Fruit fly (Drosophila melanogaster) whole organism, embryonic: ENCODE measurements around the gene CG12194.

Experiments used
- Bgb ChIP-seq: fragments of 200-800 bp; sonication (Bioruptor generic); IDR thresholded peaks from 2 replicates; pipeline ENCODE4 v1.3.6; 2022; ENCODE audit warnings: missing biosample characterization, missing genetic modification characterization; ENCODE audit not compliant: partially characterized antibody
- Blimp-1 ChIP-seq: fragments of 200-800 bp; sonication (Bioruptor generic); optimal IDR thresholded peaks from 3 replicates; lab custom pipeline; 2018; ENCODE audit warnings: missing biosample characterization, missing genetic modification characterization, mild to moderate bottlenecking, moderate library complexity, missing genetic modification reagents
- CG11398 ChIP-seq: fragments of 200-800 bp; sonication (Bioruptor generic); optimal IDR thresholded peaks from 2 replicates; lab custom pipeline; 2016; ENCODE audit warnings: missing biosample characterization, missing genetic modification characterization
- CG12659 ChIP-seq: fragments of 200-800 bp; sonication (Bioruptor generic); optimal IDR thresholded peaks from 3 replicates; lab custom pipeline; 2017; ENCODE audit warnings: mild to moderate bottlenecking, missing biosample characterization, missing genetic modification reagents, missing genetic modification characterization
- CG13624 ChIP-seq: fragments of 200-800 bp; sonication (Bioruptor generic); optimal IDR thresholded peaks from 2 replicates; lab custom pipeline; 2016; ENCODE audit warnings: missing biosample characterization, missing genetic modification characterization
- CG13775 ChIP-seq: fragments of 200-800 bp; sonication (Bioruptor generic); optimal IDR thresholded peaks from 3 replicates; lab custom pipeline; 2017; ENCODE audit warnings: missing biosample characterization, mild to moderate bottlenecking, missing genetic modification characterization
- CG14014 ChIP-seq: fragments of 200-800 bp; sonication (Bioruptor generic); IDR thresholded peaks from 2 replicates; pipeline ENCODE4 v1.3.6; 2022; ENCODE audit warnings: missing biosample characterization, missing genetic modification characterization
- CG14050 ChIP-seq: fragments of 200-800 bp; sonication (Bioruptor generic); IDR thresholded peaks from 3 replicates; pipeline ENCODE4 v1.3.6; 2022; ENCODE audit warnings: missing biosample characterization, missing genetic modification characterization
- CG15514 ChIP-seq: fragments of 200-800 bp; sonication (Bioruptor generic); optimal IDR thresholded peaks from 3 replicates; lab custom pipeline; 2017; ENCODE audit warnings: missing biosample characterization, missing genetic modification characterization, mild to moderate bottlenecking, moderate library complexity, missing genetic modification reagents
- CG1832 ChIP-seq: fragments of 200-800 bp; sonication (Bioruptor generic); optimal IDR thresholded peaks from 2 replicates; lab custom pipeline; 2017; ENCODE audit warnings: missing biosample characterization, mild to moderate bottlenecking, missing genetic modification characterization, inconsistent platforms
- CG2129 ChIP-seq: fragments of 200-800 bp; sonication (Bioruptor generic); IDR thresholded peaks from 2 replicates; pipeline ENCODE4 v1.3.6; 2022; ENCODE audit warnings: missing biosample characterization, missing genetic modification characterization; ENCODE audit not compliant: partially characterized antibody
- CG30020 ChIP-seq: fragments of 200-800 bp; optimal IDR thresholded peaks from 2 replicates; lab custom pipeline; 2019; ENCODE audit warnings: missing biosample characterization, mild to moderate bottlenecking, missing genetic modification characterization, moderate library complexity
- CG30403 ChIP-seq: fragments of 200-800 bp; sonication (Bioruptor generic); optimal IDR thresholded peaks from 3 replicates; lab custom pipeline; 2016; ENCODE audit warnings: missing biosample characterization, missing genetic modification characterization
- CG3995 ChIP-seq: fragments of 200-800 bp; sonication (Bioruptor generic); optimal IDR thresholded peaks from 3 replicates; lab custom pipeline; 2016; ENCODE audit warnings: missing biosample characterization, missing genetic modification characterization
- CG6854 ChIP-seq: fragments of 200-800 bp; sonication (Bioruptor generic); optimal IDR thresholded peaks from 3 replicates; lab custom pipeline; 2017; ENCODE audit warnings: missing biosample characterization, mild to moderate bottlenecking, missing genetic modification characterization
- Deaf1 ChIP-seq: fragments of 200-800 bp; optimal IDR thresholded peaks from 3 replicates; lab custom pipeline; 2019; ENCODE audit warnings: missing biosample characterization, mild to moderate bottlenecking, missing genetic modification characterization, moderate library complexity
- Dek ChIP-seq: fragments of 200-800 bp; sonication (Bioruptor generic); optimal IDR thresholded peaks from 3 replicates; lab custom pipeline; 2019; ENCODE audit warnings: missing biosample characterization, mild to moderate bottlenecking, missing genetic modification characterization, moderate library complexity
- Dip2 ChIP-seq: fragments of 200-800 bp; sonication (Bioruptor generic); IDR thresholded peaks from 2 replicates; pipeline ENCODE4 v1.3.6; 2022; ENCODE audit warnings: missing biosample characterization, missing genetic modification characterization
- Ets65A ChIP-seq: fragments of 200-800 bp; sonication (Bioruptor generic); peaks from one replicate; lab custom pipeline; 2016; ENCODE audit warnings: missing biosample characterization, missing genetic modification characterization
- Ets97D ChIP-seq: fragments of 200-800 bp; sonication (Bioruptor generic); optimal IDR thresholded peaks from 3 replicates; lab custom pipeline; 2016; ENCODE audit warnings: missing biosample characterization, missing genetic modification characterization
- HLH4C ChIP-seq: fragments of 200-800 bp; sonication (Bioruptor generic); IDR thresholded peaks from 3 replicates; pipeline ENCODE4 v1.3.6; 2022; ENCODE audit warnings: missing biosample characterization, missing genetic modification characterization; ENCODE audit not compliant: partially characterized antibody
- Hmr ChIP-seq: fragments of 200-800 bp; sonication (Bioruptor generic); optimal IDR thresholded peaks from 3 replicates; lab custom pipeline; 2017; ENCODE audit warnings: mild to moderate bottlenecking, missing biosample characterization, missing genetic modification reagents, missing genetic modification characterization
- Jarid2 ChIP-seq: fragments of 200-800 bp; sonication (Bioruptor generic); optimal IDR thresholded peaks from 3 replicates; lab custom pipeline; 2017; ENCODE audit warnings: mild to moderate bottlenecking, missing biosample characterization, missing genetic modification reagents, missing genetic modification characterization
- Lhr ChIP-seq: fragments of 200-800 bp; sonication (Bioruptor generic); optimal IDR thresholded peaks from 3 replicates; lab custom pipeline; 2017; ENCODE audit warnings: mild to moderate bottlenecking, missing biosample characterization, missing genetic modification reagents, missing genetic modification characterization
- Neu2 ChIP-seq: fragments of 200-800 bp; sonication (Bioruptor generic); optimal IDR thresholded peaks from 3 replicates; lab custom pipeline; 2016; ENCODE audit warnings: missing biosample characterization, missing genetic modification characterization, borderline replicate concordance
- Nf-YC ChIP-seq: fragments of 200-800 bp; optimal IDR thresholded peaks from 3 replicates; lab custom pipeline; 2019; ENCODE audit warnings: missing biosample characterization, mild to moderate bottlenecking, missing genetic modification characterization, moderate library complexity
- al ChIP-seq: fragments of 200-800 bp; sonication (Bioruptor generic); IDR thresholded peaks from 2 replicates; pipeline ENCODE4 v1.3.6; 2022; ENCODE audit warnings: missing biosample characterization, missing genetic modification characterization
- amos ChIP-seq: fragments of 200-800 bp; sonication (Bioruptor generic); IDR thresholded peaks from 2 replicates; pipeline ENCODE4 v1.3.6; 2022; ENCODE audit warnings: missing biosample characterization, missing genetic modification characterization; ENCODE audit not compliant: partially characterized antibody
- bbx ChIP-seq: fragments of 200-800 bp; sonication (Bioruptor generic); IDR thresholded peaks from 2 replicates; pipeline ENCODE4 v1.3.6; 2022; ENCODE audit warnings: missing biosample characterization, missing genetic modification characterization; ENCODE audit not compliant: partially characterized antibody
- cg ChIP-seq: fragments of 200-800 bp; sonication (Bioruptor generic); optimal IDR thresholded peaks from 3 replicates; lab custom pipeline; 2019; ENCODE audit warnings: missing biosample characterization, mild to moderate bottlenecking, missing genetic modification characterization, moderate library complexity
- chinmo ChIP-seq: fragments of 200-800 bp; sonication (Bioruptor generic); IDR thresholded peaks from 4 replicates; pipeline ENCODE4 v1.3.6; 2022; ENCODE audit warnings: missing biosample characterization, missing genetic modification characterization; ENCODE audit not compliant: partially characterized antibody
- cwo ChIP-seq: fragments of 200-800 bp; sonication (Bioruptor generic); optimal IDR thresholded peaks from 3 replicates; lab custom pipeline; 2017; ENCODE audit warnings: missing biosample characterization, missing genetic modification characterization, mild to moderate bottlenecking, moderate library complexity, missing genetic modification reagents
- ftz-f1 ChIP-seq: fragments of 200-800 bp; sonication (Bioruptor generic); optimal IDR thresholded peaks from 2 replicates; lab custom pipeline; 2016; ENCODE audit warnings: missing biosample characterization, missing genetic modification characterization
- grn ChIP-seq: fragments of 200-800 bp; sonication (Bioruptor generic); optimal IDR thresholded peaks from 3 replicates; lab custom pipeline; 2017; ENCODE audit warnings: missing biosample characterization, missing genetic modification characterization
- hb ChIP-seq: fragments of 200-800 bp; sonication (Bioruptor generic); IDR thresholded peaks from 3 replicates; pipeline ENCODE4 v1.3.6; 2022; ENCODE audit warnings: missing biosample characterization, missing genetic modification characterization; ENCODE audit not compliant: partially characterized antibody
- mld ChIP-seq: fragments of 200-800 bp; sonication (Bioruptor generic); IDR thresholded peaks from 3 replicates; pipeline ENCODE4 v1.3.6; 2022; ENCODE audit warnings: missing biosample characterization, missing genetic modification characterization; ENCODE audit not compliant: partially characterized antibody
- nerfin-1 ChIP-seq: fragments of 200-800 bp; sonication (Bioruptor generic); optimal IDR thresholded peaks from 3 replicates; lab custom pipeline; 2019; ENCODE audit warnings: missing biosample characterization, mild to moderate bottlenecking, missing genetic modification characterization, moderate library complexity
- nmo ChIP-seq: fragments of 200-800 bp; sonication (Bioruptor generic); optimal IDR thresholded peaks from 2 replicates; lab custom pipeline; 2018; ENCODE audit warnings: missing biosample characterization, mild to moderate bottlenecking, missing genetic modification characterization, moderate library complexity
- oc ChIP-seq: fragments of 200-800 bp; sonication (Bioruptor generic); optimal IDR thresholded peaks from 2 replicates; lab custom pipeline; 2018; ENCODE audit warnings: missing biosample characterization, mild to moderate bottlenecking, missing genetic modification characterization, moderate library complexity
- pho ChIP-seq: fragments of 200-800 bp; sonication (Bioruptor generic); optimal IDR thresholded peaks from 2 replicates; lab custom pipeline; 2016; ENCODE audit warnings: missing biosample characterization, missing genetic modification characterization
- pita ChIP-seq: fragments of 200-800 bp; sonication (Bioruptor generic); optimal IDR thresholded peaks from 2 replicates; lab custom pipeline; 2017; ENCODE audit warnings: missing biosample characterization, mild to moderate bottlenecking, missing genetic modification characterization
- pros ChIP-seq: fragments of 200-800 bp; sonication (Bioruptor generic); optimal IDR thresholded peaks from 3 replicates; lab custom pipeline; 2019; ENCODE audit warnings: missing biosample characterization, mild to moderate bottlenecking, missing genetic modification characterization, moderate library complexity
- schlank ChIP-seq: fragments of 200-800 bp; sonication (Bioruptor generic); optimal IDR thresholded peaks from 2 replicates; lab custom pipeline; 2018; ENCODE audit warnings: missing biosample characterization, mild to moderate bottlenecking, missing genetic modification characterization
- scrt ChIP-seq: fragments of 200-800 bp; sonication (Bioruptor generic); optimal IDR thresholded peaks from 2 replicates; lab custom pipeline; 2018; ENCODE audit warnings: missing biosample characterization, mild to moderate bottlenecking, missing genetic modification characterization, moderate library complexity
- slbo ChIP-seq: fragments of 200-800 bp; sonication (Bioruptor generic); IDR thresholded peaks from 2 replicates; pipeline ENCODE4 v1.3.6; 2022; ENCODE audit warnings: missing biosample characterization, missing genetic modification characterization
- slou ChIP-seq: fragments of 200-800 bp; sonication (Bioruptor generic); optimal IDR thresholded peaks from 3 replicates; lab custom pipeline; 2016; ENCODE audit warnings: missing biosample characterization, missing genetic modification characterization
- unc-4 ChIP-seq: fragments of 200-800 bp; sonication (Bioruptor generic); IDR thresholded peaks from 2 replicates; pipeline ENCODE4 v1.3.6; 2022; ENCODE audit warnings: missing biosample characterization, missing genetic modification characterization; ENCODE audit not compliant: partially characterized antibody
- usp ChIP-seq: fragments of >200 bp; optimal IDR thresholded peaks from 2 replicates; lab custom pipeline; 2017; ENCODE audit warnings: missing biosample characterization, missing genetic modification characterization
- wek ChIP-seq: fragments of 200-800 bp; sonication (Bioruptor generic); optimal IDR thresholded peaks from 3 replicates; lab custom pipeline; 2018; ENCODE audit warnings: missing biosample characterization, mild to moderate bottlenecking, missing genetic modification characterization, moderate library complexity

Gene CG12194

DNA sequence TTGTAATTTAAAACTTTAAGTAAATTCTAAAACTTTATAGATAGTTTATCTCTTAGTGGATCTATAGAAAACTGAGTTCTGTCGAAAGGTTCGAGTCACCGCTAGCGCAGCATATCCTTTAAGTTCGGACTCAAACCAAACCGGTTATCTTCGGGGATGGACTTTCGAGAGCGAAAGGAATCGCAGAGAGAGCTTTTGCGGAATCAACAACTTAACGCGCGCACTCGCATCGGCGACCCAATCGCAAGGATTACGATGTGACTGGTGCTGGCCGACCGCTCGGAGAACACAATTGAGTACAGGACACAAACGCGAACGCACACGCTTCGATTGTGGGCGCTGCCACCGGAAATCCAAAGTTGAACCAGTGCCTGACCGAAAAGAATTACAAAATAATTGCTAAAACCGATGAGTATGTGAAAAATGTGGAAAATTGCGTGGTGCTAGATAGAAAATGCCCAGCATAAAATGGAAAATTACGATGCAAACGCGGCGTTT is 14.5 kb downstream of the CG12194 start, which contains the start of gene smog:
TSS of gene smog (plus strand) at position 260 of the 498 bp plus-strand sequence.
- no peak for TF ChIP-seq Dek
- TF ChIP-seq CG3995 (GFP tag; lab: Kevin White, UChicago) = no peak
- TF ChIP-seq pho (GFP tag; lab: Kevin White, UChicago) = no peak
- peak; percentile 88 for TF ChIP-seq Deaf1 (tag; lab: Kevin White, UChicago)
- no peak for TF ChIP-seq chinmo (GFP tag; lab: Robert Waterston, UW)
- no peak for TF ChIP-seq hb (GFP tag; lab: Robert Waterston, UW)
- no peak for TF ChIP-seq CG11398 (GFP tag; lab: Kevin White, UChicago)
- peak; percentile 80 for TF ChIP-seq Nf-YC (tag; lab: Kevin White, UChicago)
- peak; percentile 51 for TF ChIP-seq grn
- no peak for TF ChIP-seq CG14014 (GFP tag; lab: Robert Waterston, UW)
- no peak for TF ChIP-seq CG13624 (GFP tag; lab: Kevin White, UChicago)
- no peak for TF ChIP-seq CG2129 (GFP tag; lab: Robert Waterston, UW)
- no peak for TF ChIP-seq nmo
- no peak for TF ChIP-seq Blimp-1 (GFP tag; lab: Kevin White, UChicago)
- peak; percentile 8; the same call in 1 of the 2 replicates for TF ChIP-seq Bgb (GFP tag; lab: Robert Waterston, UW)
- TF ChIP-seq pita (GFP tag; lab: Kevin White, UChicago) = peak; percentile 41
- no peak for TF ChIP-seq bbx
- no peak for TF ChIP-seq schlank (tag; lab: Kevin White, UChicago)
- TF ChIP-seq CG30403 (GFP tag; lab: Kevin White, UChicago) = no peak
- peak; percentile 10 for TF ChIP-seq Jarid2
- TF ChIP-seq CG1832 = no peak
- TF ChIP-seq Lhr (GFP tag; lab: Kevin White, UChicago) = no peak
- no peak for TF ChIP-seq CG13775 (GFP tag; lab: Kevin White, UChicago)
- TF ChIP-seq Ets97D (GFP tag; lab: Kevin White, UChicago) = no peak
- TF ChIP-seq Dip2 = no peak
- TF ChIP-seq scrt (GFP tag; lab: Kevin White, UChicago) = peak; percentile 11
- no peak for TF ChIP-seq ftz-f1 (GFP tag; lab: Kevin White, UChicago)
- no peak for TF ChIP-seq slbo (GFP tag; lab: Robert Waterston, UW)
- TF ChIP-seq CG15514 (GFP tag; lab: Kevin White, UChicago) = peak; percentile 28
- no peak for TF ChIP-seq Hmr (GFP tag; lab: Kevin White, UChicago)
- no peak for TF ChIP-seq mld (GFP tag; lab: Robert Waterston, UW)
- 0 out of 2 replicates have a peak, but pooled peaks have one; percentile 5 for TF ChIP-seq amos (GFP tag; lab: Robert Waterston, UW)
- TF ChIP-seq usp = no peak
- no peak for TF ChIP-seq cg
- TF ChIP-seq Neu2 = no peak
- TF ChIP-seq CG14050 (GFP tag; lab: Robert Waterston, UW) = no peak
- no peak for TF ChIP-seq unc-4 (GFP tag; lab: Robert Waterston, UW)
- TF ChIP-seq CG12659 (GFP tag; lab: Kevin White, UChicago) = no peak
- no peak for TF ChIP-seq cwo
- TF ChIP-seq CG6854 (GFP tag; lab: Kevin White, UChicago) = no peak
- peak; percentile 78 for TF ChIP-seq Ets65A (GFP tag; lab: Kevin White, UChicago)
- TF ChIP-seq pros (GFP tag; lab: Kevin White, UChicago) = no peak
- no peak for TF ChIP-seq HLH4C (GFP tag; lab: Robert Waterston, UW)
- no peak for TF ChIP-seq wek (GFP tag; lab: Kevin White, UChicago)
- no peak for TF ChIP-seq oc (tag; lab: Kevin White, UChicago)
- no peak for TF ChIP-seq CG30020 (tag; lab: Kevin White, UChicago)
- no peak for TF ChIP-seq slou
- peak; percentile 10 for TF ChIP-seq nerfin-1
- no peak for TF ChIP-seq al (GFP tag; lab: Robert Waterston, UW)
